Fruit fly (Drosophila melanogaster) whole organism, embryonic: ENCODE results near the gene CG33107.

Source experiments
- Blimp-1 ChIP-seq: fragments of 200-800 bp; sonication (Bioruptor generic); optimal IDR thresholded peaks from 3 replicates; lab custom pipeline; 2018; ENCODE audit warnings: missing biosample characterization, missing genetic modification characterization, mild to moderate bottlenecking, moderate library complexity, missing genetic modification reagents
- BtbVII ChIP-seq: fragments of 200-800 bp; sonication (Bioruptor generic); optimal IDR thresholded peaks from 3 replicates; lab custom pipeline; 2017; ENCODE audit warnings: missing biosample characterization, mild to moderate bottlenecking, missing genetic modification characterization
- CG12299 ChIP-seq: fragments of 200-800 bp; sonication (Bioruptor generic); optimal IDR thresholded peaks from 2 replicates; lab custom pipeline; 2018; ENCODE audit warnings: missing biosample characterization, mild to moderate bottlenecking, missing genetic modification characterization
- CG1233 ChIP-seq: fragments of 200-800 bp; sonication (Bioruptor generic); optimal IDR thresholded peaks from 4 replicates; lab custom pipeline; 2018; ENCODE audit warnings: missing biosample characterization, mild to moderate bottlenecking, missing genetic modification characterization
- CG13296 ChIP-seq: fragments of 200-800 bp; sonication (Bioruptor generic); optimal IDR thresholded peaks from 3 replicates; lab custom pipeline; 2018; ENCODE audit warnings: missing biosample characterization, mild to moderate bottlenecking, missing genetic modification characterization
- CG13624 ChIP-seq: fragments of 200-800 bp; sonication (Bioruptor generic); optimal IDR thresholded peaks from 2 replicates; lab custom pipeline; 2016; ENCODE audit warnings: missing biosample characterization, missing genetic modification characterization
- CG14860 ChIP-seq: fragments of 200-800 bp; sonication (Bioruptor generic); IDR thresholded peaks from 3 replicates; pipeline ENCODE4 v1.3.6; 2022; ENCODE audit warnings: missing biosample characterization, missing genetic modification characterization; ENCODE audit not compliant: partially characterized antibody
- CG14965 ChIP-seq: fragments of 200-800 bp; sonication (Bioruptor generic); optimal IDR thresholded peaks from 2 replicates; lab custom pipeline; 2016; ENCODE audit warnings: missing biosample characterization, missing genetic modification characterization, borderline replicate concordance
- CG16779 ChIP-seq: fragments of 200-800 bp; sonication (Bioruptor generic); IDR thresholded peaks from 2 replicates; pipeline ENCODE4 v1.3.6; 2022; ENCODE audit warnings: missing biosample characterization, missing genetic modification characterization
- CG17568 ChIP-seq: fragments of 200-800 bp; sonication (Bioruptor generic); optimal IDR thresholded peaks from 2 replicates; lab custom pipeline; 2018; ENCODE audit warnings: missing biosample characterization, mild to moderate bottlenecking, missing genetic modification characterization, moderate library complexity
- CG2120 ChIP-seq: fragments of 200-800 bp; sonication (Bioruptor generic); optimal IDR thresholded peaks from 3 replicates; lab custom pipeline; 2016; ENCODE audit warnings: missing biosample characterization, missing genetic modification characterization
- CG31224 ChIP-seq: fragments of 200-800 bp; sonication (Bioruptor generic); IDR thresholded peaks from 2 replicates; pipeline ENCODE4 v1.3.6; 2022; ENCODE audit warnings: missing biosample characterization, missing genetic modification characterization
- CG34224 ChIP-seq: fragments of 200-800 bp; sonication (Bioruptor generic); IDR thresholded peaks from 3 replicates; pipeline ENCODE4 v1.3.6; 2022; ENCODE audit warnings: missing biosample characterization, missing genetic modification characterization; ENCODE audit not compliant: partially characterized antibody
- CG3995 ChIP-seq: fragments of 200-800 bp; sonication (Bioruptor generic); optimal IDR thresholded peaks from 3 replicates; lab custom pipeline; 2016; ENCODE audit warnings: missing biosample characterization, missing genetic modification characterization
- CG4328 ChIP-seq: fragments of 200-800 bp; sonication (Bioruptor generic); optimal IDR thresholded peaks from 3 replicates; lab custom pipeline; 2017; ENCODE audit warnings: missing biosample characterization, missing genetic modification reagents, missing genetic modification characterization
- CG4404 ChIP-seq: fragments of 200-800 bp; sonication (Bioruptor generic); IDR thresholded peaks from 2 replicates; pipeline ENCODE4 v1.3.6; 2022; ENCODE audit warnings: missing biosample characterization, missing genetic modification characterization
- CG9609 ChIP-seq: fragments of 200-800 bp; sonication (Bioruptor generic); optimal IDR thresholded peaks from 3 replicates; lab custom pipeline; 2016; ENCODE audit warnings: missing biosample characterization, missing genetic modification characterization
- CG9727 ChIP-seq: fragments of 200-800 bp; sonication (Bioruptor generic); optimal IDR thresholded peaks from 3 replicates; lab custom pipeline; 2017; ENCODE audit warnings: missing biosample characterization, mild to moderate bottlenecking, missing genetic modification characterization
- CG9932 ChIP-seq: fragments of 200-800 bp; sonication (Bioruptor generic); IDR thresholded peaks from 2 replicates; pipeline ENCODE4 v1.3.6; 2022; ENCODE audit warnings: missing biosample characterization, missing genetic modification characterization
- HLH54F ChIP-seq: fragments of 200-800 bp; sonication (Bioruptor generic); optimal IDR thresholded peaks from 3 replicates; lab custom pipeline; 2016; ENCODE audit warnings: missing biosample characterization, missing genetic modification characterization
- Hr3 ChIP-seq: fragments of 200-800 bp; sonication (Bioruptor generic); optimal IDR thresholded peaks from 3 replicates; lab custom pipeline; 2016; ENCODE audit warnings: missing biosample characterization, missing genetic modification characterization
- Pdp1 ChIP-seq, 2 experiments: fragments of 200-800 bp; sonication (Bioruptor generic); optimal IDR thresholded peaks; 3 replicates each; lab custom pipeline; 2016; ENCODE audit warnings: missing biosample characterization in 2 of 2, missing genetic modification characterization in 2 of 2, mild to moderate bottlenecking in 1 of 2, moderate library complexity in 1 of 2
- Ravus ChIP-seq: fragments of 200-800 bp; sonication (Bioruptor generic); IDR thresholded peaks from 2 replicates; pipeline ENCODE4 v1.3.6; 2022; ENCODE audit warnings: missing biosample characterization, missing genetic modification characterization
- Rx ChIP-seq: fragments of 200-800 bp; sonication (Bioruptor generic); IDR thresholded peaks from 2 replicates; pipeline ENCODE4 v1.3.6; 2022; ENCODE audit warnings: missing biosample characterization, missing genetic modification characterization
- Spps ChIP-seq: fragments of 200-800 bp; sonication (Bioruptor generic); optimal IDR thresholded peaks from 2 replicates; lab custom pipeline; 2018; ENCODE audit warnings: missing biosample characterization, mild to moderate bottlenecking, missing genetic modification characterization
- al ChIP-seq: fragments of 200-800 bp; sonication (Bioruptor generic); IDR thresholded peaks from 2 replicates; pipeline ENCODE4 v1.3.6; 2022; ENCODE audit warnings: missing biosample characterization, missing genetic modification characterization
- aop ChIP-seq: fragments of 200-800 bp; sonication (Bioruptor generic); IDR thresholded peaks from 2 replicates; pipeline ENCODE4 v1.3.6; 2022; ENCODE audit warnings: missing biosample characterization, missing genetic modification characterization
- bcd ChIP-seq: fragments of 200-800 bp; sonication (Bioruptor generic); optimal IDR thresholded peaks from 2 replicates; lab custom pipeline; 2017; ENCODE audit warnings: missing biosample characterization, mild to moderate bottlenecking, missing genetic modification characterization
- cwo ChIP-seq: fragments of 200-800 bp; sonication (Bioruptor generic); optimal IDR thresholded peaks from 3 replicates; lab custom pipeline; 2017; ENCODE audit warnings: missing biosample characterization, missing genetic modification characterization, mild to moderate bottlenecking, moderate library complexity, missing genetic modification reagents
- dati ChIP-seq: fragments of 200-800 bp; sonication (Bioruptor generic); IDR thresholded peaks from 2 replicates; pipeline ENCODE4 v1.3.6; 2022; ENCODE audit warnings: missing biosample characterization, missing genetic modification characterization
- dm ChIP-seq: fragments of 200-800 bp; sonication (Bioruptor generic); optimal IDR thresholded peaks from 3 replicates; lab custom pipeline; 2016; ENCODE audit warnings: missing biosample characterization, missing genetic modification characterization
- dmrt11E ChIP-seq: fragments of 200-800 bp; sonication (Bioruptor generic); optimal IDR thresholded peaks from 3 replicates; lab custom pipeline; 2018; ENCODE audit warnings: missing biosample characterization, mild to moderate bottlenecking, missing genetic modification characterization, moderate library complexity
- emc ChIP-seq: fragments of 200-800 bp; sonication (Bioruptor generic); optimal IDR thresholded peaks from 2 replicates; lab custom pipeline; 2016; ENCODE audit warnings: missing biosample characterization, missing genetic modification characterization
- ems ChIP-seq: fragments of 200-800 bp; sonication (Bioruptor generic); optimal IDR thresholded peaks from 3 replicates; lab custom pipeline; 2016; ENCODE audit warnings: missing biosample characterization, missing genetic modification characterization
- esg ChIP-seq: fragments of 200-800 bp; sonication (Bioruptor generic); conservative IDR thresholded peaks from 2 replicates; pipeline ENCODE4 v1.3.6; 2022; ENCODE audit warnings: missing biosample characterization, missing genetic modification characterization
- gem ChIP-seq: fragments of 200-800 bp; sonication (Bioruptor generic); optimal IDR thresholded peaks from 2 replicates; lab custom pipeline; 2019; ENCODE audit warnings: missing biosample characterization, mild to moderate bottlenecking, missing genetic modification characterization, moderate library complexity
- grau ChIP-seq: fragments of 200-800 bp; optimal IDR thresholded peaks from 3 replicates; lab custom pipeline; 2019; ENCODE audit warnings: missing biosample characterization, mild to moderate bottlenecking, missing genetic modification characterization, moderate library complexity
- her ChIP-seq: fragments of 200-800 bp; sonication (Bioruptor generic); optimal IDR thresholded peaks from 2 replicates; lab custom pipeline; 2016; ENCODE audit warnings: missing biosample characterization, missing genetic modification characterization
- oc ChIP-seq: fragments of 200-800 bp; sonication (Bioruptor generic); optimal IDR thresholded peaks from 2 replicates; lab custom pipeline; 2018; ENCODE audit warnings: missing biosample characterization, mild to moderate bottlenecking, missing genetic modification characterization, moderate library complexity
- pita ChIP-seq: fragments of 200-800 bp; sonication (Bioruptor generic); optimal IDR thresholded peaks from 2 replicates; lab custom pipeline; 2017; ENCODE audit warnings: missing biosample characterization, mild to moderate bottlenecking, missing genetic modification characterization
- pzg ChIP-seq: fragments of 200-800 bp; sonication (Bioruptor generic); optimal IDR thresholded peaks from 3 replicates; lab custom pipeline; 2018; ENCODE audit warnings: missing biosample characterization, mild to moderate bottlenecking, missing genetic modification characterization, moderate library complexity
- row ChIP-seq: fragments of 200-800 bp; sonication (Bioruptor generic); IDR thresholded peaks from 3 replicates; pipeline ENCODE4 v1.3.6; 2022; ENCODE audit warnings: missing biosample characterization, missing genetic modification characterization
- sens ChIP-seq: fragments of 200-800 bp; sonication (Bioruptor generic); peaks from one replicate; lab custom pipeline; 2016; ENCODE audit warnings: missing biosample characterization, missing genetic modification characterization
- sim ChIP-seq: fragments of 200-800 bp; sonication (Bioruptor generic); IDR thresholded peaks from 2 replicates; pipeline ENCODE4 v1.3.6; 2022; ENCODE audit warnings: missing biosample characterization, missing genetic modification characterization
- stwl ChIP-seq: fragments of 200-800 bp; sonication (Bioruptor generic); optimal IDR thresholded peaks from 3 replicates; lab custom pipeline; 2018; ENCODE audit warnings: missing biosample characterization, mild to moderate bottlenecking, missing genetic modification characterization, moderate library complexity
- tll ChIP-seq, 2 experiments: fragments of 200-800 bp in 1 of 2; fragments of >200 bp in 1 of 2; sonication (Bioruptor generic) in 1 of 2; optimal IDR thresholded peaks; 2 replicates each; lab custom pipeline; 2017 to 2019; ENCODE audit warnings: missing biosample characterization in 2 of 2, missing genetic modification characterization in 2 of 2, mild to moderate bottlenecking in 1 of 2, moderate library complexity in 1 of 2
- tna ChIP-seq: fragments of 200-800 bp; sonication (Bioruptor generic); IDR thresholded peaks from 2 replicates; pipeline ENCODE4 v1.3.6; 2022; ENCODE audit warnings: missing biosample characterization, missing genetic modification characterization; ENCODE audit not compliant: partially characterized antibody
- trh ChIP-seq: fragments of 200-800 bp; sonication (Bioruptor generic); optimal IDR thresholded peaks from 2 replicates; lab custom pipeline; 2016; ENCODE audit warnings: missing biosample characterization, missing genetic modification characterization
- tx ChIP-seq: fragments of 200-800 bp; sonication (Bioruptor generic); optimal IDR thresholded peaks from 2 replicates; lab custom pipeline; 2016; ENCODE audit warnings: missing biosample characterization, missing genetic modification characterization

Gene CG33107

dm6 chr3R:22588756-22589155 lies 4.2 kb upstream of the CG33107 start:
- TF ChIP-seq CG17568 (GFP tag; lab: Kevin White, UChicago): no peak
- TF ChIP-seq Pdp1 (GFP tag; optimal IDR thresholded peaks at IDR 0.05; lab: Kevin White, UChicago): peak in 1 of 2 experiments; percentile 66
- no peak for TF ChIP-seq CG1233 (GFP tag; lab: Kevin White, UChicago)
- peak; percentile 83 for TF ChIP-seq sens (GFP tag; lab: Kevin White, UChicago)
- no peak for TF ChIP-seq CG14860
- TF ChIP-seq CG2120 (GFP tag; lab: Kevin White, UChicago): peak; percentile 5
- no peak for TF ChIP-seq CG14965 (GFP tag; lab: Kevin White, UChicago)
- peak; percentile 79 for TF ChIP-seq grau (tag; lab: Kevin White, UChicago)
- no peak for TF ChIP-seq CG13624
- peak; percentile 6 for TF ChIP-seq gem (tag; lab: Kevin White, UChicago)
- no peak for TF ChIP-seq Rx (GFP tag; lab: Robert Waterston, UW)

- TF ChIP-seq CG2120 (GFP tag; lab: Kevin White, UChicago) (peak; percentile 73), ems (GFP tag; lab: Kevin White, UChicago) (peak; percentile 15), dmrt11E (tag; lab: Kevin White, UChicago) (peak; percentile 27), HLH54F (peak; percentile 44), oc (no peak), aop (no peak), al (GFP tag; lab: Robert Waterston, UW) (no peak), stwl (peak; percentile 78), CG13296 (GFP tag; lab: Kevin White, UChicago) (peak; percentile 5), CG4404 (GFP tag; lab: Robert Waterston, UW) (no peak), CG16779 (GFP tag; lab: Robert Waterston, UW) (no peak), trh (GFP tag; lab: Kevin White, UChicago) (peak; percentile 47), CG9609 (GFP tag; lab: Kevin White, UChicago) (peak; percentile 52), pita (GFP tag; lab: Kevin White, UChicago) (no peak), tx (GFP tag; lab: Kevin White, UChicago) (peak; percentile 21), CG31224 (GFP tag; lab: Robert Waterston, UW) (no peak), dm (GFP tag; lab: Kevin White, UChicago) (peak; percentile 2), CG12299 (tag; lab: Kevin White, UChicago) (peak; percentile 75), CG9932 (GFP tag; lab: Robert Waterston, UW) (peak; percentile 73), Spps (tag; lab: Kevin White, UChicago) (no peak), CG4328 (GFP tag; lab: Kevin White, UChicago) (no peak), CG3995 (peak; percentile 95), Ravus (no peak), cwo (GFP tag; lab: Kevin White, UChicago) (peak; percentile 4), CG34224 (GFP tag; lab: Robert Waterston, UW) (peak; percentile 91; the same call in 2 of the 3 replicates), esg (0 out of 2 replicates have a peak, but pooled peaks have one; percentile 7), bcd (GFP tag; lab: Kevin White, UChicago) (peak; percentile 51), tna (peak; percentile 70), tll (GFP tag; optimal IDR thresholded peaks at IDR 0.05; lab: Kevin White, UChicago) (no peak), row (peak; percentile 52), her (GFP tag; lab: Kevin White, UChicago) (no peak), BtbVII (GFP tag; lab: Kevin White, UChicago) (no peak), dati (GFP tag; lab: Robert Waterston, UW) (no peak), CG9727 (GFP tag; lab: Kevin White, UChicago) (peak; percentile 62), pzg (GFP tag; lab: Kevin White, UChicago) (peak; percentile 81), sim (no peak), emc (no peak), Hr3 (GFP tag; lab: Kevin White, UChicago) (peak; percentile 43), Blimp-1 (GFP tag; lab: Kevin White, UChicago) (peak; percentile 33)
Observed at dm6 chr3R:22587419-22587963, 3.0 kb upstream of the CG33107 start, which contains the start of gene Efa6. Gene Efa6 (plus strand): TSS chr3R:22587755.
